Worm (Caenorhabditis elegans): Measurements from ENCODE around the gene dhs-6.

DNA sequence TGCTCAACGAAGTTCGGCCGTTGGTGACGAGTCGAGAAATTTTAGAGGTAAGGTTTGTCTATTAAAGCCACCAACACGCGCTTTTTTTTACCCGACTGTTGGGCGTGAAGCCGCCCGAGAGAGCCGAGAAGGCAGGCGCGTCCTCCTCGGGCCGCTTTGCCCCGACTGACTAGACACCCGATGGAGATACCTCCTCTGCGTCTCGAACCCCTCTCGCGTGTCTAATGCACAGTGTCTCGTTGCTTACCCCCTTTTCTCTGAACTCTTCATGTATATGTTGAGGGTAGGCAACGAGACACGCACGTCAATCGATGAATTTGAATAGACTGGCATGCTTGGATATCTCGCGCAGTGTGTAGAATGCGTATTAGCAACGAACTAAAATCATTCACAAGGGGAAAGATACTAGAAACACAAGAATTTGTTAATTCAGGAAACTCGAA, 42.6 kb upstream of the dhs-6 start:
- TF ChIP-seq nhr-11 (tag; optimal IDR thresholded peaks at IDR 0.05) (peak; percentile 81), pha-4 (GFP tag; IDR thresholded peaks at IDR 0.05) (peak; percentile 98), pha-4 (tag; optimal IDR thresholded peaks at IDR 0.05) (no peak)
